Worm (Caenorhabditis elegans) whole organism, L1 larva: ENCODE data around the gene C09F5.3.

Experiments
- ama-1 ChIP-seq: fragments of 150-350 bp; optimal IDR thresholded peaks from 2 replicates; lab custom pipeline; 2014
- efl-1 ChIP-seq, 4 experiments: fragments of 150-350 bp; optimal IDR thresholded peaks in 3 of 4; peaks in 1 of 4; 1 replicate in 1 of 4; 2 replicates in 3 of 4; lab custom pipeline; 2014; ENCODE audit warnings: missing biosample characterization in 2 of 4, missing genetic modification characterization in 2 of 4, missing genetic modification reagents in 2 of 4
- elt-2 ChIP-seq: sonication (generic microtip); optimal IDR thresholded peaks from 2 replicates; lab custom pipeline; 2016; ENCODE audit warnings: missing genetic modification characterization, mild to moderate bottlenecking, inconsistent platforms, missing compliant biosample characterization, missing genetic modification reagents
- fkh-10 ChIP-seq: sonication (generic microtip); optimal IDR thresholded peaks from 2 replicates; lab custom pipeline; 2017; ENCODE audit warnings: missing biosample characterization, missing genetic modification reagents, missing genetic modification characterization
- lsy-2 ChIP-seq, 2 experiments: fragments of 150-350 bp; optimal IDR thresholded peaks; 2 replicates each; lab custom pipeline; 2014; ENCODE audit warnings: missing biosample characterization in 2 of 2, missing genetic modification characterization in 2 of 2
- nhr-11 ChIP-seq: fragments of 150-350 bp; optimal IDR thresholded peaks from 2 replicates; lab custom pipeline; 2014; ENCODE audit warnings: missing biosample characterization, missing genetic modification characterization
- nhr-20 ChIP-seq: sonication (generic microtip); optimal IDR thresholded peaks from 2 replicates; lab custom pipeline; 2016; ENCODE audit warnings: mild to moderate bottlenecking, missing genetic modification characterization, missing compliant biosample characterization
- nhr-76 ChIP-seq: sonication (generic microtip); optimal IDR thresholded peaks from 2 replicates; lab custom pipeline; 2017; ENCODE audit warnings: missing biosample characterization, missing genetic modification characterization
- pqm-1 ChIP-seq: sonication (generic microtip); optimal IDR thresholded peaks from 3 replicates; lab custom pipeline; 2017; ENCODE audit warnings: missing biosample characterization, missing genetic modification characterization
- skn-1 ChIP-seq: fragments of 150-350 bp; optimal IDR thresholded peaks from 2 replicates; lab custom pipeline; 2014; ENCODE audit warnings: missing biosample characterization, missing genetic modification characterization
- unc-62 ChIP-seq: fragments of 150-350 bp; optimal IDR thresholded peaks from 2 replicates; lab custom pipeline; 2014; ENCODE audit warnings: missing biosample characterization, missing genetic modification reagents, missing genetic modification characterization
- ztf-11 ChIP-seq, 2 experiments: sonication (generic microtip); optimal IDR thresholded peaks; 2 replicates each; lab custom pipeline; 2016 to 2017; ENCODE audit warnings: missing genetic modification characterization in 2 of 2, missing biosample characterization in 1 of 2, missing compliant biosample characterization in 1 of 2

DNA sequence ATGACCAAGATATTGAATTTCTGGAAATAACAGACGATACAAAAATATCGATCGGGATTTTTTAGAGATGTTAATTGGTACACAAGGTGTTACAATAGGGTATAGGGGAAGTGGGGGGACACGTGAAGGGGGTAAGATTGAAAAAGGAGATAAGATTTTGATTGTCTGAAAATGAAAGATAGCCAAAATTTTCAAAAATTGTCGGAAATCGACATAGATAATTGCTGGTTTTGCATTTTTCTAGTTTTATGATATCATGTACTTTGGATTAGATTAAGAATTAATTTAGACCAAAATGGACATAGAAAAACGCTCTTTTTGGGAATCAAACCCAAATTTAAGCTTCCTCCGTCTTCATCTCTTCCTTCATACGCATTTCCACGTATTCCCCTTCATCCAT is 37.2 kb downstream of the C09F5.3 start, which contains the start of gene T19C3.5:
- TF ChIP-seq fkh-10 (GFP tag; lab: Kevin White, UChicago) (no peak), nhr-11 (no peak), nhr-20 (tag; lab: Kevin White, UChicago) (no peak), unc-62 (GFP tag; lab: Kevin White, UChicago) (no peak), ama-1 (lab: Kevin White, UChicago) (no peak), nhr-76 (no peak), efl-1 (optimal IDR thresholded peaks at IDR 0.05; lab: Kevin White, UChicago) (no peak), efl-1 (GFP tag; optimal IDR thresholded peaks at IDR 0.05 in 1 of 2; lab: Kevin White, UChicago) (no peak), elt-2 (tag; lab: Kevin White, UChicago) (no peak), lsy-2 (tag; optimal IDR thresholded peaks at IDR 0.05; lab: Kevin White, UChicago) (no peak), skn-1 (tag; lab: Kevin White, UChicago) (no peak), ztf-11 (tag; optimal IDR thresholded peaks at IDR 0.05; lab: Kevin White, UChicago) (no peak), pqm-1 (tag; lab: Kevin White, UChicago) (no peak)
